Fruit fly (Drosophila melanogaster): ENCODE results near the gene LeuRS.
A peak's percentile ranks its signal among the peaks of the same experiment; 100 is the strongest.

Gene LeuRS

dm6 chr2L:3507209-3508164 lies 7.0 kb downstream of the LeuRS start, which contains the start of gene tim (continued):
- TF ChIP-seq cwo (GFP tag; optimal IDR thresholded peaks at IDR 0.05) = peak; percentile 99

- peak; percentile 37 for TF ChIP-seq Drgx (GFP tag; IDR thresholded peaks at IDR 0.05)
- TF ChIP-seq dmrt99B (tag; optimal IDR thresholded peaks at IDR 0.05) = peak; percentile 24
- no peak for TF ChIP-seq CG9876 (GFP tag; optimal IDR thresholded peaks at IDR 0.05)
- TF ChIP-seq CG11504 (tag; optimal IDR thresholded peaks at IDR 0.05) = peak; percentile 35
- TF ChIP-seq Hr51 (GFP tag; optimal IDR thresholded peaks at IDR 0.05) = peak in 1 of 2 experiments; percentile 9
- no peak for TF ChIP-seq CG7745 (tag; optimal IDR thresholded peaks at IDR 0.05)
- TF ChIP-seq Asciz (GFP tag; optimal IDR thresholded peaks at IDR 0.05) = peak; percentile 43
- no peak for TF ChIP-seq Ets97D (GFP tag; optimal IDR thresholded peaks at IDR 0.05)
- TF ChIP-seq sisA (GFP tag; IDR thresholded peaks at IDR 0.05) = 0 out of 2 replicates have a peak, but pooled peaks have one; percentile 16
- 0 out of 2 replicates have a peak, but pooled peaks have one; percentile 20 for TF ChIP-seq Ptx1 (GFP tag; IDR thresholded peaks at IDR 0.05)
- TF ChIP-seq gem (tag; optimal IDR thresholded peaks at IDR 0.05) = peak; percentile 44
- TF ChIP-seq Ssrp (tag; optimal IDR thresholded peaks at IDR 0.05) = peak; percentile 10
- peak; percentile 26 for TF ChIP-seq phol (tag; optimal IDR thresholded peaks at IDR 0.05)
- peak; percentile 12 for TF ChIP-seq Sox100B (GFP tag; optimal IDR thresholded peaks at IDR 0.05)
- TF ChIP-seq tio (GFP tag; optimal IDR thresholded peaks at IDR 0.05) = peak; percentile 14
- TF ChIP-seq Ets65A (GFP tag) = peak; percentile 16
- TF ChIP-seq CG6689 (GFP tag; IDR thresholded peaks at IDR 0.05) = 0 out of 2 replicates have a peak, but pooled peaks have one; percentile 25
- TF ChIP-seq CG30431 (GFP tag; optimal IDR thresholded peaks at IDR 0.05) = no peak
- peak; percentile 25 for TF ChIP-seq Oli (tag; optimal IDR thresholded peaks at IDR 0.05)
- TF ChIP-seq Sox102F (GFP tag; optimal IDR thresholded peaks at IDR 0.05) = peak; percentile 37
- TF ChIP-seq az2 (GFP tag; optimal IDR thresholded peaks at IDR 0.05) = peak; percentile 12
Observed at dm6 chr2L:3506806-3507205, 7.7 kb downstream of the LeuRS start.

- peak in 1 of 2 experiments; percentile 91 for TF ChIP-seq Hr78 (GFP tag; optimal IDR thresholded peaks at IDR 0.05)
- TF ChIP-seq exex (tag; optimal IDR thresholded peaks at IDR 0.05) = no peak
- TF ChIP-seq CG3847 (GFP tag; IDR thresholded peaks at IDR 0.05) = no peak
Observed at dm6 chr2L:3506322-3506721, 8.1 kb downstream of the LeuRS start.

dm6 chr2L:3504851-3505250 lies 9.6 kb downstream of the LeuRS start:
- TF ChIP-seq Ets65A (GFP tag) (peak; percentile 17), phol (tag; optimal IDR thresholded peaks at IDR 0.05) (no peak), jing (GFP tag; optimal IDR thresholded peaks at IDR 0.05) (no peak), crol (GFP tag; IDR thresholded peaks at IDR 0.05) (peak; percentile 70), mirr (GFP tag; optimal IDR thresholded peaks at IDR 0.05) (peak; percentile 0), Hr39 (optimal IDR thresholded peaks at IDR 0.05) (peak; percentile 78), CoRest (tag; optimal IDR thresholded peaks at IDR 0.05) (no peak), Ada2b (GFP tag; IDR thresholded peaks at IDR 0.05) (no peak), oc (tag; optimal IDR thresholded peaks at IDR 0.05) (no peak), CG12659 (GFP tag; optimal IDR thresholded peaks at IDR 0.05) (no peak), CG7745 (tag; optimal IDR thresholded peaks at IDR 0.05) (no peak), dmrt11E (tag; optimal IDR thresholded peaks at IDR 0.05) (no peak), CG17568 (GFP tag; optimal IDR thresholded peaks at IDR 0.05) (no peak), gsb-n (tag; optimal IDR thresholded peaks at IDR 0.05) (peak; percentile 6), Hey (tag; optimal IDR thresholded peaks at IDR 0.05) (peak; percentile 96), CG6791 (GFP tag; IDR thresholded peaks at IDR 0.05; ENCODE audit: partially characterized antibody) (no peak)
